Fruit fly (Drosophila melanogaster): ENCODE measurements around the gene myd.

The myd gene

dm6 chr3R:19226137-19226873, 45.8 kb downstream of the myd start, which contains the start of gene vib (continued):
- TF ChIP-seq corto (GFP tag; optimal IDR thresholded peaks at IDR 0.05) (no peak), CG17385 (GFP tag; optimal IDR thresholded peaks at IDR 0.05) (no peak), CG8924 (tag; optimal IDR thresholded peaks at IDR 0.05) (peak; percentile 60), ac (GFP tag; optimal IDR thresholded peaks at IDR 0.05) (no peak)

DNA sequence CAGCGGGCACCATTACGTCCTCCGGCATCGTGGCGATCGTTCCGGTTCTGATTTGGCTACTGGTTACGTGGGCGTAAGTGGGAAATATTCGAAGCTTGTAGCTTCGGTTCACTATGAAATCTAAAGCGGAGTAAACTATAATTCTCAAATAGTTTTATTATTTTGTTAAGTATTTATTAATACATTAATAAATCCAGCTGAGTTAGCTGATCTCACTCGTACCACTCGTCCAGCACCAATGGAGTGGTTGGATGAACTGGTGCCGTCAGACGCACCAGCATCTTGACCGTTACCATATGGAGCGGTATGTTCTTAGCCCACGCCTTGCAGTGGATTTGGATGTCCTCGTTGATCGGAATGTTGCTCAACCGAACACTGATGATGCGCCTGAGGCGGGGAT, 47.6 kb downstream of the myd start, which contains the start of gene CG11703:
Gene CG11703, minus strand, starts transcription at position 101 of the 400 bp plus-strand sequence.
- no peak for TF ChIP-seq sr (GFP tag; IDR thresholded peaks at IDR 0.05)
- TF ChIP-seq pum (GFP tag; optimal IDR thresholded peaks at IDR 0.05) = no peak
- no peak for TF ChIP-seq mam (GFP tag; optimal IDR thresholded peaks at IDR 0.05)
- no peak for TF ChIP-seq BtbVII (GFP tag; optimal IDR thresholded peaks at IDR 0.05)
- TF ChIP-seq Sox100B (GFP tag; optimal IDR thresholded peaks at IDR 0.05) = no peak
- TF ChIP-seq CG7556 (GFP tag; optimal IDR thresholded peaks at IDR 0.05) = no peak
- no peak for TF ChIP-seq sd (tag; optimal IDR thresholded peaks at IDR 0.05)
- TF ChIP-seq rib (GFP tag; IDR thresholded peaks at IDR 0.05) = no peak
- no peak for TF ChIP-seq CG2712 (tag; optimal IDR thresholded peaks at IDR 0.05)
- no peak for TF ChIP-seq Ptx1 (GFP tag; IDR thresholded peaks at IDR 0.05)
- TF ChIP-seq Poxn (GFP tag; IDR thresholded peaks at IDR 0.05) = no peak
- no peak for TF ChIP-seq CG14860 (GFP tag; IDR thresholded peaks at IDR 0.05; ENCODE audit: partially characterized antibody)
- TF ChIP-seq CG10366 (GFP tag; IDR thresholded peaks at IDR 0.05) = no peak

- TF ChIP-seq Sry-δ (GFP tag; optimal IDR thresholded peaks at IDR 0.05) = peak; percentile 37
- peak; percentile 62 for TF ChIP-seq MESR4 (GFP tag; optimal IDR thresholded peaks at IDR 0.05)
- no peak for TF ChIP-seq odd (GFP tag; optimal IDR thresholded peaks at IDR 0.05)
- TF ChIP-seq vnd (GFP tag; IDR thresholded peaks at IDR 0.05; ENCODE audit: partially characterized antibody) = 0 out of 3 replicates have a peak, but pooled peaks have one; percentile 27
- TF ChIP-seq CG14710 (tag; optimal IDR thresholded peaks at IDR 0.05) = peak; percentile 20
- peak; percentile 17; the same call in 1 of the 2 replicates for TF ChIP-seq Scr (GFP tag; IDR thresholded peaks at IDR 0.05; ENCODE audit: partially characterized antibody)
- no peak for TF ChIP-seq CG10462 (GFP tag; optimal IDR thresholded peaks at IDR 0.05)
- TF ChIP-seq CG7928 (GFP tag; optimal IDR thresholded peaks at IDR 0.05) = peak; percentile 90
- no peak for TF ChIP-seq CG10979 (tag; optimal IDR thresholded peaks at IDR 0.05)
- TF ChIP-seq pum (GFP tag; optimal IDR thresholded peaks at IDR 0.05) = no peak
- TF ChIP-seq CG6854 (GFP tag; optimal IDR thresholded peaks at IDR 0.05) = no peak
- TF ChIP-seq HLH4C (GFP tag; IDR thresholded peaks at IDR 0.05; ENCODE audit: partially characterized antibody) = peak; percentile 19; the same call in 1 of the 3 replicates
- TF ChIP-seq amos (GFP tag; IDR thresholded peaks at IDR 0.05; ENCODE audit: partially characterized antibody) = peak; percentile 13; the same call in 1 of the 2 replicates
- TF ChIP-seq dpn (GFP tag; optimal IDR thresholded peaks at IDR 0.05) = no peak
- TF ChIP-seq cg (GFP tag; optimal IDR thresholded peaks at IDR 0.05) = no peak
- peak; percentile 60 for TF ChIP-seq CG4617 (GFP tag; optimal IDR thresholded peaks at IDR 0.05; ENCODE audit: borderline replicate concordance)
- TF ChIP-seq Drgx (GFP tag; IDR thresholded peaks at IDR 0.05) = no peak
- TF ChIP-seq lilli (GFP tag; optimal IDR thresholded peaks at IDR 0.05) = no peak
- TF ChIP-seq CG42726 (GFP tag; IDR thresholded peaks at IDR 0.05; ENCODE audit: partially characterized antibody) = no peak
- peak; percentile 9 for TF ChIP-seq HmgZ (tag; optimal IDR thresholded peaks at IDR 0.05)
- TF ChIP-seq mirr (GFP tag; optimal IDR thresholded peaks at IDR 0.05) = no peak
- TF ChIP-seq BEAF-32 (GFP tag; optimal IDR thresholded peaks at IDR 0.05) = peak; percentile 40
- TF ChIP-seq Dp (GFP tag; optimal IDR thresholded peaks at IDR 0.05) = peak; percentile 92
- TF ChIP-seq CG9817 (tag; optimal IDR thresholded peaks at IDR 0.05) = no peak
- TF ChIP-seq CG15479 (GFP tag; optimal IDR thresholded peaks at IDR 0.05) = no peak
- TF ChIP-seq pzg (GFP tag; optimal IDR thresholded peaks at IDR 0.05) = peak; percentile 71
- peak; percentile 64 for TF ChIP-seq CG9797 (GFP tag; optimal IDR thresholded peaks at IDR 0.05)
- TF ChIP-seq fd96Cb (tag; optimal IDR thresholded peaks at IDR 0.05) = no peak
- no peak for TF ChIP-seq CG12155 (GFP tag; optimal IDR thresholded peaks at IDR 0.05)
- peak; percentile 40 for TF ChIP-seq Med (GFP tag)
Measured at dm6 chr3R:19229245-19229644, 48.8 kb downstream of the myd start, which contains the start of the genes CG5250 and Polr2M. Gene CG5250, minus strand, starts transcription at chr3R:19229276. Gene Polr2M, plus strand, starts transcription at chr3R:19229463.
